Worm (Caenorhabditis elegans): Measurements from ENCODE around the gene gck-2.

DNA sequence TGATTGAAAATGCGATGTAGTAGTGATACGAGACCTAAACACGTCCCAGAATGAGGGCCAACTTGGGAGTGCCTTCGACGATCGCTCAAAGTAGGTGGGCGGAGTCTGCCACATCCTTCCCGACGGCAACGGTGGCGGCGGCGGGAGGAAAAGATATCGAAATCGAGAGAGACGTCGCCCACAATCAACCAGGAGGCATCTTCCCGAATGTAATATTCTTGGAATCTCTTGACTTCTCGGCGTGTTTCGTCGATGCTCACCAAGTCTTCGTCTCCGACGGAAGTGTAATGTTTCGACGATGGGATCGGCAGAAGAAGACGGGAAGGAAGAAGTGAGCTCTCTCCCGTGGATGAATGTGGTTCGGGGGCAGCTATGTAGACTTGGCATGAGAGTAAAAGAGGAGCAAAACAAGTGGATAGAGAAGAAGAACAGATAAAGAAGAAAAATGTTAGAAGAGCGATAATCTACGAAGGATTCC, 24.0 kb downstream of the gck-2 start, which contains the start of the genes T25F10.1 and clik-1:
- TF ChIP-seq ceh-82 (tag; optimal IDR thresholded peaks at IDR 0.05) (no peak), unc-39 (tag; optimal IDR thresholded peaks at IDR 0.05) (no peak), snpc-4 (tag; optimal IDR thresholded peaks at IDR 0.05) (no peak), fkh-10 (GFP tag; optimal IDR thresholded peaks at IDR 0.05) (no peak), skn-1 (tag; optimal IDR thresholded peaks at IDR 0.05) (no peak), ceh-9 (tag; optimal IDR thresholded peaks at IDR 0.05) (no peak)
